Fruit fly (Drosophila melanogaster): Measurements from ENCODE around the gene sfl.
A peak's percentile ranks its signal among the peaks of the same experiment; 100 is the strongest.

sfl gene

dm6 chr3L:6552968-6553402 is 57.5 kb downstream of the sfl start (continued):
- TF ChIP-seq dsx (GFP tag; optimal IDR thresholded peaks at IDR 0.05; ENCODE audit: poor library complexity, severe bottlenecking) = no peak
- peak; percentile 81; the same call in 2 of the 3 replicates for TF ChIP-seq eg (GFP tag; IDR thresholded peaks at IDR 0.05)
- peak; percentile 37 for TF ChIP-seq Ets96B (tag; optimal IDR thresholded peaks at IDR 0.05)
- TF ChIP-seq CG8119 (GFP tag; IDR thresholded peaks at IDR 0.05) = peak; percentile 75
- TF ChIP-seq CG7368 (GFP tag; optimal IDR thresholded peaks at IDR 0.05) = peak; percentile 1
- TF ChIP-seq Eip78C (GFP tag) = peak; percentile 92
- peak; percentile 88 for TF ChIP-seq CG31627 (GFP tag; optimal IDR thresholded peaks at IDR 0.05)
- peak; percentile 82 for TF ChIP-seq Smox (GFP tag; optimal IDR thresholded peaks at IDR 0.05)
- TF ChIP-seq CG11762 (GFP tag; optimal IDR thresholded peaks at IDR 0.05; ENCODE audit: insufficient read depth) = peak; percentile 21
- no peak for TF ChIP-seq CG1621 (tag; optimal IDR thresholded peaks at IDR 0.05)
- TF ChIP-seq Eip93F (GFP tag; optimal IDR thresholded peaks at IDR 0.05) = peak; percentile 9
- TF ChIP-seq CG10669 (GFP tag; optimal IDR thresholded peaks at IDR 0.05) = peak; percentile 20
- peak; percentile 64 for TF ChIP-seq Sox15 (GFP tag; optimal IDR thresholded peaks at IDR 0.05)
- peak in 1 of 2 experiments; percentile 1 for TF ChIP-seq ss (GFP tag; optimal IDR thresholded peaks at IDR 0.05)
- no peak for TF ChIP-seq Hr38 (GFP tag; optimal IDR thresholded peaks at IDR 0.05)
- no peak for TF ChIP-seq CG9139 (GFP tag; optimal IDR thresholded peaks at IDR 0.05)
- no peak for TF ChIP-seq Gug (GFP tag; IDR thresholded peaks at IDR 0.05)
- peak; percentile 85 for TF ChIP-seq topi (GFP tag; optimal IDR thresholded peaks at IDR 0.05)
- TF ChIP-seq vri (GFP tag; optimal IDR thresholded peaks at IDR 0.05) = peak; percentile 86
- peak; percentile 32 for TF ChIP-seq CG8319 (GFP tag; optimal IDR thresholded peaks at IDR 0.05)
- TF ChIP-seq CG10631 (GFP tag; optimal IDR thresholded peaks at IDR 0.05) = peak; percentile 67
- peak in 1 of 2 experiments; percentile 39 for TF ChIP-seq salr (GFP tag; optimal IDR thresholded peaks at IDR 0.05)
- TF ChIP-seq Met (GFP tag; optimal IDR thresholded peaks at IDR 0.05) = peak; percentile 86
- peak; percentile 96 for TF ChIP-seq fkh (GFP tag; optimal IDR thresholded peaks at IDR 0.05)
- TF ChIP-seq CG6808 (GFP tag; optimal IDR thresholded peaks at IDR 0.05) = no peak
- no peak for TF ChIP-seq fd59A (GFP tag; optimal IDR thresholded peaks at IDR 0.05)
- peak; percentile 65; the same call in 1 of the 2 replicates for TF ChIP-seq CG11294 (GFP tag; IDR thresholded peaks at IDR 0.05)
- peak; percentile 84 for TF ChIP-seq acj6 (GFP tag; optimal IDR thresholded peaks at IDR 0.05)
- TF ChIP-seq Sox14 (GFP tag; optimal IDR thresholded peaks at IDR 0.05) = peak; percentile 77
- TF ChIP-seq Sox102F (GFP tag; optimal IDR thresholded peaks at IDR 0.05) = peak; percentile 77
- TF ChIP-seq fd85E (GFP tag; optimal IDR thresholded peaks at IDR 0.05) = peak; percentile 16
- TF ChIP-seq Blimp-1 (GFP tag; optimal IDR thresholded peaks at IDR 0.05) = peak; percentile 4
- peak; percentile 33 for TF ChIP-seq CG6854 (GFP tag; optimal IDR thresholded peaks at IDR 0.05)
- TF ChIP-seq Lpt (GFP tag; optimal IDR thresholded peaks at IDR 0.05) = no peak
- TF ChIP-seq CG34406 (GFP tag; optimal IDR thresholded peaks at IDR 0.05) = peak; percentile 78

- TF ChIP-seq pdm3 (GFP tag; optimal IDR thresholded peaks at IDR 0.05) (peak; percentile 5), CG1621 (tag; optimal IDR thresholded peaks at IDR 0.05) (no peak), CG16779 (tag; optimal IDR thresholded peaks at IDR 0.05) (no peak), svp (GFP tag) (peak; percentile 63), Lpt (GFP tag; optimal IDR thresholded peaks at IDR 0.05) (no peak), CG10631 (GFP tag; optimal IDR thresholded peaks at IDR 0.05) (no peak), CG11902 (GFP tag; optimal IDR thresholded peaks at IDR 0.05) (no peak), OdsH (GFP tag; optimal IDR thresholded peaks at IDR 0.05) (no peak), fd59A (GFP tag; optimal IDR thresholded peaks at IDR 0.05) (no peak), CG8119 (GFP tag; IDR thresholded peaks at IDR 0.05) (no peak), topi (GFP tag; optimal IDR thresholded peaks at IDR 0.05) (peak; percentile 6), spab (GFP tag; optimal IDR thresholded peaks at IDR 0.05) (no peak), CG8319 (GFP tag; optimal IDR thresholded peaks at IDR 0.05) (no peak), cyc (GFP tag; optimal IDR thresholded peaks at IDR 0.05) (peak; percentile 3), achi (GFP tag; optimal IDR thresholded peaks at IDR 0.05) (no peak), CG6792 (GFP tag; optimal IDR thresholded peaks at IDR 0.05) (no peak), CG6854 (GFP tag; optimal IDR thresholded peaks at IDR 0.05) (no peak), Eip93F (GFP tag; optimal IDR thresholded peaks at IDR 0.05) (no peak), CG6276 (GFP tag; optimal IDR thresholded peaks at IDR 0.05) (no peak), fkh (GFP tag; optimal IDR thresholded peaks at IDR 0.05) (no peak), CG9139 (GFP tag; optimal IDR thresholded peaks at IDR 0.05) (no peak), Sox14 (GFP tag; optimal IDR thresholded peaks at IDR 0.05) (no peak), acj6 (GFP tag; optimal IDR thresholded peaks at IDR 0.05) (no peak), Gug (GFP tag; IDR thresholded peaks at IDR 0.05) (no peak), dsx (GFP tag; optimal IDR thresholded peaks at IDR 0.05; ENCODE audit: poor library complexity, severe bottlenecking) (no peak), CG4318 (GFP tag; optimal IDR thresholded peaks at IDR 0.05) (no peak), CG7368 (GFP tag; optimal IDR thresholded peaks at IDR 0.05) (no peak), Sox102F (GFP tag; optimal IDR thresholded peaks at IDR 0.05) (peak; percentile 21), eg (GFP tag; IDR thresholded peaks at IDR 0.05) (no peak), net (GFP tag; optimal IDR thresholded peaks at IDR 0.05) (no peak)
Measured at dm6 chr3L:6554056-6554739, 58.7 kb downstream of the sfl start.

Data from whole organism, prepupa.